Worm (Caenorhabditis elegans) whole organism, L4 larva: ENCODE results near the gene F49C12.3.

Experiments used
- F26F4.8 ChIP-seq: fragments of 200-800 bp; sonication (Bioruptor generic); conservative IDR thresholded peaks from 2 replicates; pipeline ENCODE4 v1.3.6; 2022; ENCODE audit warnings: missing genetic modification characterization, missing compliant biosample characterization
- F37D6.2 ChIP-seq: sonication (generic microtip); optimal IDR thresholded peaks from 2 replicates; lab custom pipeline; 2016; ENCODE audit warnings: mild to moderate bottlenecking, missing genetic modification characterization, missing compliant biosample characterization
- F49E8.2 ChIP-seq: sonication (generic microtip); optimal IDR thresholded peaks from 2 replicates; lab custom pipeline; 2016; ENCODE audit warnings: missing compliant biosample characterization, mild to moderate bottlenecking, missing genetic modification characterization, borderline replicate concordance
- R02D3.7 ChIP-seq: fragments of 150-350 bp; sonication (generic microtip); optimal IDR thresholded peaks from 3 replicates; lab custom pipeline; 2014; ENCODE audit warnings: missing biosample characterization, missing genetic modification characterization
- Y75B8A.6 ChIP-seq: fragments of 200-800 bp; sonication (Bioruptor generic); IDR thresholded peaks from 2 replicates; pipeline ENCODE4 v1.3.6; 2022; ENCODE audit warnings: missing genetic modification reagents, missing genetic modification characterization, missing compliant biosample characterization
- aha-1 ChIP-seq: fragments of 150-350 bp; peaks from one replicate; lab custom pipeline; 2014; ENCODE audit warnings: missing biosample characterization, missing genetic modification characterization
- aly-2 ChIP-seq: sonication (generic microtip); optimal IDR thresholded peaks from 2 replicates; lab custom pipeline; 2018; ENCODE audit warnings: missing biosample characterization, missing genetic modification characterization
- ama-1 ChIP-seq: fragments of 150-350 bp; optimal IDR thresholded peaks from 2 replicates; lab custom pipeline; 2014; ENCODE audit warnings: inconsistent platforms, mixed read lengths
- arid-1 ChIP-seq: fragments of 200-800 bp; sonication (Bioruptor generic); conservative IDR thresholded peaks from 2 replicates; pipeline ENCODE4 v1.3.6; 2022; ENCODE audit warnings: missing genetic modification reagents, missing genetic modification characterization, missing compliant biosample characterization
- ceh-20 ChIP-seq: fragments of 200-800 bp; sonication (Bioruptor generic); IDR thresholded peaks from 2 replicates; pipeline ENCODE4 v1.3.6; 2022; ENCODE audit warnings: missing genetic modification reagents, missing genetic modification characterization, missing compliant biosample characterization
- ceh-62 ChIP-seq: sonication (generic microtip); optimal IDR thresholded peaks from 2 replicates; lab custom pipeline; 2017; ENCODE audit warnings: missing biosample characterization, missing genetic modification characterization
- ctbp-1 ChIP-seq: fragments of 200-800 bp; sonication (Bioruptor generic); IDR thresholded peaks from 2 replicates; pipeline ENCODE4 v1.3.6; 2022; ENCODE audit warnings: missing genetic modification reagents, missing genetic modification characterization, missing compliant biosample characterization
- daf-12 ChIP-seq: fragments of 150-350 bp; optimal IDR thresholded peaks from 2 replicates; lab custom pipeline; 2014; ENCODE audit warnings: missing biosample characterization, missing genetic modification reagents, missing genetic modification characterization
- daf-19 ChIP-seq: fragments of 200-800 bp; sonication (Bioruptor generic); conservative IDR thresholded peaks from 2 replicates; pipeline ENCODE4 v1.3.6; 2022; ENCODE audit warnings: missing genetic modification characterization, missing compliant biosample characterization
- dmd-6 ChIP-seq: fragments of 200-800 bp; sonication (Bioruptor generic); IDR thresholded peaks from 2 replicates; pipeline ENCODE4 v1.3.6; 2022; ENCODE audit warnings: missing genetic modification reagents, missing genetic modification characterization, missing compliant biosample characterization
- dmd-8 ChIP-seq: fragments of 200-800 bp; sonication (Bioruptor generic); IDR thresholded peaks from 2 replicates; pipeline ENCODE4 v1.3.6; 2022; ENCODE audit warnings: missing genetic modification characterization, missing compliant biosample characterization
- dmd-9 ChIP-seq: fragments of 200-800 bp; sonication (Bioruptor generic); IDR thresholded peaks from 2 replicates; pipeline ENCODE4 v1.3.6; 2022; ENCODE audit warnings: missing genetic modification reagents, missing genetic modification characterization, missing compliant biosample characterization
- dpl-1 ChIP-seq: fragments of 150-350 bp; optimal IDR thresholded peaks from 2 replicates; lab custom pipeline; 2014; ENCODE audit warnings: missing biosample characterization, missing genetic modification reagents, missing genetic modification characterization
- duxl-1 ChIP-seq: sonication (generic microtip); optimal IDR thresholded peaks from 2 replicates; lab custom pipeline; 2016; ENCODE audit warnings: mild to moderate bottlenecking, missing genetic modification characterization, moderate library complexity, missing compliant biosample characterization; ENCODE audit not compliant: poor library complexity
- dve-1 ChIP-seq: sonication (generic microtip); optimal IDR thresholded peaks from 2 replicates; lab custom pipeline; 2017; ENCODE audit warnings: antibody characterized with exemption, mild to moderate bottlenecking, missing genetic modification characterization, missing compliant biosample characterization; ENCODE audit not compliant: insufficient read depth
- gei-8 ChIP-seq: fragments of 200-800 bp; sonication (Bioruptor generic); optimal IDR thresholded peaks from 2 replicates; lab custom pipeline; 2018; ENCODE audit warnings: mild to moderate bottlenecking, missing genetic modification characterization, missing compliant biosample characterization
- hlh-11 ChIP-seq: fragments of 200-800 bp; sonication (Bioruptor generic); optimal IDR thresholded peaks from 2 replicates; lab custom pipeline; 2018; ENCODE audit warnings: mild to moderate bottlenecking, missing genetic modification characterization, missing compliant biosample characterization
- lin-29 ChIP-seq: fragments of 200-800 bp; sonication (Bioruptor generic); IDR thresholded peaks from 2 replicates; pipeline ENCODE4 v1.3.6; 2022; ENCODE audit warnings: missing genetic modification reagents, missing genetic modification characterization, missing compliant biosample characterization
- lin-38 ChIP-seq: fragments of 200-800 bp; sonication (Bioruptor generic); IDR thresholded peaks from 2 replicates; pipeline ENCODE4 v1.3.6; 2022; ENCODE audit warnings: missing genetic modification reagents, missing genetic modification characterization, missing compliant biosample characterization
- lir-3 ChIP-seq: sonication (generic microtip); optimal IDR thresholded peaks from 2 replicates; lab custom pipeline; 2016; ENCODE audit warnings: mild to moderate bottlenecking, missing genetic modification characterization, missing compliant biosample characterization
- lsy-2 ChIP-seq, 2 experiments: fragments of 150-350 bp in 1 of 2; sonication (generic microtip) in 1 of 2; optimal IDR thresholded peaks; 2 replicates each; lab custom pipeline; 2014 to 2017; ENCODE audit warnings: missing biosample characterization in 2 of 2, missing genetic modification characterization in 2 of 2
- mes-2 ChIP-seq: sonication (generic microtip); optimal IDR thresholded peaks from 2 replicates; lab custom pipeline; 2016; ENCODE audit warnings: missing genotype, mild to moderate bottlenecking, missing genetic modification characterization, missing compliant biosample characterization; ENCODE audit not compliant: poor library complexity, severe bottlenecking
- mxl-2 ChIP-seq: fragments of 200-800 bp; sonication (Bioruptor generic); conservative IDR thresholded peaks from 2 replicates; pipeline ENCODE4 v1.3.6; 2022; ENCODE audit warnings: missing genetic modification reagents, missing genetic modification characterization, missing compliant biosample characterization
- mxl-3 ChIP-seq: fragments of 200-800 bp; sonication (Bioruptor generic); optimal IDR thresholded peaks from 2 replicates; lab custom pipeline; 2018; ENCODE audit warnings: mild to moderate bottlenecking, missing genetic modification characterization, missing compliant biosample characterization
- nhr-102 ChIP-seq: sonication (generic microtip); optimal IDR thresholded peaks from 2 replicates; lab custom pipeline; 2016; ENCODE audit warnings: mild to moderate bottlenecking, missing genetic modification characterization, moderate library complexity, missing compliant biosample characterization
- nhr-76 ChIP-seq: fragments of 150-350 bp; optimal IDR thresholded peaks from 2 replicates; lab custom pipeline; 2014; ENCODE audit warnings: missing biosample characterization, missing genetic modification characterization
- nhr-77 ChIP-seq: fragments of 150-350 bp; optimal IDR thresholded peaks from 2 replicates; lab custom pipeline; 2014; ENCODE audit warnings: missing biosample characterization, missing genetic modification characterization
- pha-4 ChIP-seq, 2 experiments: fragments of 150-350 bp in 1 of 2; fragments of 200-800 bp in 1 of 2; sonication (Bioruptor generic) in 1 of 2; IDR thresholded peaks in 1 of 2; optimal IDR thresholded peaks in 1 of 2; 2 replicates each; pipeline versions ENCODE4 v1.3.6 to Lab custom; 2014 to 2022; ENCODE audit warnings: missing genetic modification characterization in 2 of 2, missing genetic modification reagents in 2 of 2, missing biosample characterization in 1 of 2, missing compliant biosample characterization in 1 of 2
- pqm-1 ChIP-seq: sonication (generic microtip); optimal IDR thresholded peaks from 2 replicates; lab custom pipeline; 2017; ENCODE audit warnings: missing biosample characterization, missing genetic modification characterization
- saeg-2 ChIP-seq: fragments of 200-800 bp; sonication (Bioruptor generic); IDR thresholded peaks from 2 replicates; pipeline ENCODE4 v1.3.6; 2022; ENCODE audit warnings: missing genetic modification reagents, missing genetic modification characterization, missing compliant biosample characterization
- skn-1 ChIP-seq: fragments of 150-350 bp; optimal IDR thresholded peaks from 2 replicates; lab custom pipeline; 2014; ENCODE audit warnings: missing biosample characterization, missing genetic modification characterization
- tag-97 ChIP-seq: fragments of 200-800 bp; sonication (Bioruptor generic); IDR thresholded peaks from 2 replicates; pipeline ENCODE4 v1.3.6; 2022; ENCODE audit warnings: missing genetic modification characterization, missing compliant biosample characterization
- unc-62 ChIP-seq, 3 experiments: fragments of 150-350 bp in 1 of 3; sonication (generic microtip); optimal IDR thresholded peaks in 2 of 3; peaks in 1 of 3; 1 replicate in 1 of 3; 2 replicates in 2 of 3; lab custom pipeline; 2014 to 2017; ENCODE audit warnings: missing biosample characterization in 3 of 3, missing genetic modification characterization in 3 of 3, missing genetic modification reagents in 3 of 3, missing genotype in 1 of 3
- zfp-2 ChIP-seq: sonication (generic microtip); optimal IDR thresholded peaks from 2 replicates; lab custom pipeline; 2016; ENCODE audit warnings: mild to moderate bottlenecking, missing genetic modification characterization, missing compliant biosample characterization
- zip-11 ChIP-seq: fragments of 200-800 bp; sonication (Bioruptor generic); IDR thresholded peaks from 2 replicates; pipeline ENCODE4 v1.3.6; 2022; ENCODE audit warnings: missing genetic modification characterization, missing compliant biosample characterization
- ztf-11 ChIP-seq: fragments of 150-350 bp; optimal IDR thresholded peaks from 2 replicates; lab custom pipeline; 2014; ENCODE audit warnings: missing biosample characterization, missing genetic modification characterization

The F49C12.3 gene

DNA sequence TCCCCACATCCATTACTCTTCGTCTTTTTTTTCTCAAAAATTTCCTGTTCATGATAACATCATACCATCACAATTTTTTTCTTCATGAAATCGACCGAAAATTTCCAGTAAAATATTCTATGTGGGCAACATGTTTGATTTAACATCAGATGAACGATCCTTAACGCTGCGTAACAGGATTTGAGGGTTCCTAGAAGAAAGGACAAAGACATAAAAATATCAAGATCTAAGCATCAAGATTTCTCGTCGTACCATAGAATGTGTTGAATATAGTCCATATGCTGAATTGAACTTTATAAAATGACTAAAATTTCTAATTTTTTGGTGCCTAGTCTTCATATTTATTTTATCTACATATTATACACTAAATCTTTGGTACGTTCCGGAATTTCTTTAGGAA, at the start of gene F49C12.3:
TSS of gene F49C12.3 (plus strand) at position 301 of the 400 bp plus-strand sequence.
- TF ChIP-seq nhr-76 (tag; lab: Kevin White, UChicago) (no peak), zip-11 (GFP tag; lab: Robert Waterston, UW) (no peak), R02D3.7 (tag; lab: Kevin White, UChicago) (no peak), dmd-9 (GFP tag; lab: Robert Waterston, UW) (no peak), lin-38 (GFP tag; lab: Robert Waterston, UW) (no peak), F49E8.2 (tag; lab: Kevin White, UChicago) (no peak), hlh-11 (tag; lab: Kevin White, UChicago) (no peak), lin-29 (GFP tag; lab: Robert Waterston, UW) (no peak), pqm-1 (tag; lab: Kevin White, UChicago) (no peak), dmd-6 (GFP tag; lab: Robert Waterston, UW) (no peak)

DNA sequence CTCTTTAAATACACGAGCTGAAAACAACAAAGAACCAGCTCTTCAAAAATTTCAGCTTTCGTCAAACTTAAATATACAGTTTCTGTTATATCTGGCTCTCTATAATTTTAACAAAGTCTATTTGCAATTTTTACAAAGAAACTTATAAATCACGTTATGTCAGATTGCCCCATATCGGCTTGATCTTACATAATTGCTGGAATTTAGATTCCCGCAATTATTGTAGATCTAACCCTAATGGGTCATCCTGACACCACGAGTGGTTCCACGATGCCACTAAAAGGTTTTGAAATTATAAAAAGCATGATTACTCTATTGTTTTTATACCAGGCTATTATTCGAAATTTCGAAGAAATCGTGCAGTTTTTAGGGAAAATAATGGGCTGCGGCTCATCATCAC, 49.1 kb upstream of the F49C12.3 start, which contains the start of gene Y11D7A.8:
TSS of gene Y11D7A.8 (plus strand) at position 301 of the 400 bp plus-strand sequence.
- TF ChIP-seq arid-1 (GFP tag; lab: Robert Waterston, UW) (no peak), ztf-11 (tag; lab: Kevin White, UChicago) (no peak), mxl-2 (GFP tag; lab: Robert Waterston, UW) (no peak), daf-12 (tag; lab: Kevin White, UChicago) (no peak)

DNA sequence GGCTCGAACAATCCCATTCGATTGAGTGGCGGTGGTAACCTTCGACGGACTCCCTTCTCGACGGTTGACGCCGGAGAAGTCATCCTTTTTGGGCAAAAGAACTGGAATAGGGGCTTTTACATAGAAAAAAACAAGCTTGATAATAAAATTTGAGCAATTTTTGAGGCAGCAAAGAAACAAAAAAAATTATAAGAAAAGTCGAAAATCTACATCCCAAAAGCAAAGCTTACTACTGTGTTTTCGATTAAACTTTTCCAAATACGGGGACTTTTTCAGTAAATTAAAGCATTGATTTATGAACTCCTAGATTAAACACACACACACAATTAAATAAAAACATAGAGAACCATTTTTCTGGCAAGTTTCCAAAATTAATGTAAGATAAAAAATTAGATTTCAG, 44.2 kb upstream of the F49C12.3 start, which contains the start of gene Y11D7A.9:
TSS of gene Y11D7A.9 (minus strand) at position 101 of the 400 bp plus-strand sequence.
- TF ChIP-seq pha-4 (GFP tag; IDR thresholded peaks at IDR 0.05; lab: Robert Waterston, UW): no peak
- no peak for TF ChIP-seq pha-4 (tag; optimal IDR thresholded peaks at IDR 0.05; lab: Kevin White, UChicago)
- no peak for TF ChIP-seq ceh-20 (GFP tag; lab: Robert Waterston, UW)
- TF ChIP-seq aha-1 (tag; lab: Kevin White, UChicago): no peak
- no peak for TF ChIP-seq dmd-8 (GFP tag; lab: Robert Waterston, UW)
- TF ChIP-seq ama-1 (lab: Kevin White, UChicago): no peak
- TF ChIP-seq Y75B8A.6 (GFP tag; lab: Robert Waterston, UW): no peak
- TF ChIP-seq dmd-9 (GFP tag; lab: Robert Waterston, UW): no peak
- TF ChIP-seq ctbp-1 (GFP tag; lab: Robert Waterston, UW): no peak

DNA sequence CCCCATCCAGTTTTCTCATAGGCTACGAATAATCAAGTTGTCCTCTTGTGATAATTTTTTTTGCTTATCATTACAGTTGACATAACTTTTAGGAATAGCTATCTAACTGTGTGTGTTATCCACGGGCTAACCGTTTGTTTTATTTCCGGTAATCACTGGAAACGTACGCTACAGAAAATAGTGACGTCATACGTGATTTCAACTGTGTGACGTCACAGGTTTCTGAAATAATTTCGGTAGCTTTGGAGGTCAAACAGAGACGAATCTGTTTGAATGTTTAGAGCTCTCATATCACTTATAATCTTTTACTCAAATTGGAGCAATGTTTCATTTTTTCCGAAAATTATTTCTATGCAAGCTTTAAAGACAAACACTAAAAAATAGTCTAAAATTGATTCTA, 43.4 kb upstream of the F49C12.3 start:
- TF ChIP-seq lir-3: no peak
- TF ChIP-seq aha-1 (tag; lab: Kevin White, UChicago): peak; percentile 76
- TF ChIP-seq nhr-102 (tag; lab: Kevin White, UChicago): no peak
- TF ChIP-seq ceh-62: no peak
- no peak for TF ChIP-seq F26F4.8 (GFP tag; lab: Robert Waterston, UW)
- no peak for TF ChIP-seq mes-2 (tag; lab: Kevin White, UChicago)
- TF ChIP-seq, all 104 proteins: peak for 1

DNA sequence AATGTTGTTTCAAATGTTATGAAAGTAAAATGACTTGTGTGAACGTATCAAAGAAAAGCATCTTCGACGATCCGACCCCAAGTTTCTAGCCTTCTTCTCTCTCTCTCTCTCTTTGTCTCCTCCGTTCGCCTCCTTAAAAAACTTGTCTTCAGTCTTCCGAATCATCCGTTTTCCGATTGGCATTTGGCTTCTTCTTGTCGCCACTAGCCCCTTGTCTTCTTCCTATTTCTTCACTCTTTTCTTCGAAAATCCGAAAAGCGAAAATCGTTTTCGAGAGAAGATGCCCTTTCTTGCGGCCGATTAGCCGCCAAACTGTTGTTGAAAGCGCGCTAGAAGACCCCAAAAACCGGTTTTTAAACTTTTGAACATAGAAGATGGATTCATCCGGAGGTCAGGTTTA, 41.7 kb upstream of the F49C12.3 start:
- no peak for TF ChIP-seq R02D3.7 (tag; lab: Kevin White, UChicago)
- TF ChIP-seq daf-19: no peak
- peak; percentile 4 for TF ChIP-seq mxl-3 (GFP tag; lab: Kevin White, UChicago)
- no peak for TF ChIP-seq duxl-1 (tag; lab: Kevin White, UChicago)
- no peak for TF ChIP-seq zfp-2
- no peak for TF ChIP-seq aly-2
- no peak for TF ChIP-seq unc-62 (GFP tag; optimal IDR thresholded peaks at IDR 0.05 in 1 of 2; lab: Kevin White, UChicago)
- no peak for TF ChIP-seq unc-62 (tag; optimal IDR thresholded peaks at IDR 0.05; lab: Kevin White, UChicago)
- no peak for TF ChIP-seq dve-1 (tag; lab: Kevin White, UChicago)
- TF ChIP-seq ceh-20 (GFP tag; lab: Robert Waterston, UW): no peak
- no peak for TF ChIP-seq nhr-76 (tag; lab: Kevin White, UChicago)
- TF ChIP-seq daf-12 (tag; lab: Kevin White, UChicago): no peak
- no peak for TF ChIP-seq skn-1 (tag; lab: Kevin White, UChicago)
- TF ChIP-seq zip-11 (GFP tag; lab: Robert Waterston, UW): no peak
- no peak for TF ChIP-seq ztf-11 (tag; lab: Kevin White, UChicago)
- no peak for TF ChIP-seq dmd-9 (GFP tag; lab: Robert Waterston, UW)
- TF ChIP-seq gei-8 (GFP tag; lab: Kevin White, UChicago): no peak
- TF ChIP-seq aha-1 (tag; lab: Kevin White, UChicago): no peak
- no peak for TF ChIP-seq nhr-77
- TF ChIP-seq F37D6.2 (tag; lab: Kevin White, UChicago): no peak
- TF ChIP-seq dpl-1 (GFP tag; lab: Kevin White, UChicago): no peak
- no peak for TF ChIP-seq lsy-2 (tag; optimal IDR thresholded peaks at IDR 0.05; lab: Kevin White, UChicago)
- no peak for TF ChIP-seq tag-97 (GFP tag; lab: Robert Waterston, UW)
- no peak for TF ChIP-seq saeg-2
- TF ChIP-seq nhr-102 (tag; lab: Kevin White, UChicago): no peak
- no peak for TF ChIP-seq hlh-11 (tag; lab: Kevin White, UChicago)
